Worm (Caenorhabditis elegans): ENCODE measurements around the gene Y57G7A.11.

Y57G7A.11 gene

ce11 chrII:1237845-1238244 lies 38.8 kb downstream of the Y57G7A.11 start:
- TF ChIP-seq R02D3.7 (tag; optimal IDR thresholded peaks at IDR 0.05) (peak; percentile 32), pqm-1 (tag; optimal IDR thresholded peaks at IDR 0.05) (no peak), daf-12 (tag; optimal IDR thresholded peaks at IDR 0.05) (peak; percentile 73), ztf-11 (tag; optimal IDR thresholded peaks at IDR 0.05) (no peak), jun-1 (tag; optimal IDR thresholded peaks at IDR 0.05) (peak; percentile 24), fkh-2 (tag; optimal IDR thresholded peaks at IDR 0.05) (no peak), skn-1 (tag; optimal IDR thresholded peaks at IDR 0.05) (peak; percentile 24), fkh-10 (GFP tag; optimal IDR thresholded peaks at IDR 0.05) (no peak), lin-15B (tag; optimal IDR thresholded peaks at IDR 0.05) (peak; percentile 18), elt-2 (tag; optimal IDR thresholded peaks at IDR 0.05) (peak; percentile 11), nhr-25 (tag; optimal IDR thresholded peaks at IDR 0.05) (peak; percentile 43), nfya-1 (tag; optimal IDR thresholded peaks at IDR 0.05; ENCODE audit: insufficient read depth) (peak; percentile 78), ztf-4 (tag; optimal IDR thresholded peaks at IDR 0.05) (no peak), aly-2 (tag; optimal IDR thresholded peaks at IDR 0.05) (no peak), lsy-12 (tag; optimal IDR thresholded peaks at IDR 0.05) (peak; percentile 79), elt-1 (tag; optimal IDR thresholded peaks at IDR 0.05) (peak; percentile 52), pha-4 (tag; optimal IDR thresholded peaks at IDR 0.05) (peak; percentile 40), nhr-76 (tag; optimal IDR thresholded peaks at IDR 0.05) (no peak), mml-1 (tag; optimal IDR thresholded peaks at IDR 0.05) (no peak), unc-39 (tag; optimal IDR thresholded peaks at IDR 0.05) (no peak), ama-1 (optimal IDR thresholded peaks at IDR 0.05) (no peak), nhr-12 (tag; optimal IDR thresholded peaks at IDR 0.05) (no peak), nhr-43 (tag; optimal IDR thresholded peaks at IDR 0.05; ENCODE audit: poor library complexity, severe bottlenecking) (peak; percentile 19), nhr-237 (tag; optimal IDR thresholded peaks at IDR 0.05) (no peak), nhr-67 (tag; optimal IDR thresholded peaks at IDR 0.05) (no peak), elt-3 (tag; optimal IDR thresholded peaks at IDR 0.05) (peak in 1 of 3 experiments; percentile 74), sea-2 (GFP tag; optimal IDR thresholded peaks at IDR 0.05) (no peak), egl-27 (tag; optimal IDR thresholded peaks at IDR 0.05) (no peak), hmg-11 (tag; optimal IDR thresholded peaks at IDR 0.05) (peak; percentile 78), zag-1 (tag; optimal IDR thresholded peaks at IDR 0.05) (no peak), snpc-4 (tag; optimal IDR thresholded peaks at IDR 0.05) (no peak), fos-1 (tag; optimal IDR thresholded peaks at IDR 0.05) (no peak), nhr-28 (tag; optimal IDR thresholded peaks at IDR 0.05) (no peak), ceh-9 (tag; optimal IDR thresholded peaks at IDR 0.05) (no peak), egl-5 (tag; optimal IDR thresholded peaks at IDR 0.05) (no peak), mdl-1 (tag; optimal IDR thresholded peaks at IDR 0.05) (peak; percentile 16), nhr-11 (tag; optimal IDR thresholded peaks at IDR 0.05) (peak; percentile 10), nhr-23 (tag; optimal IDR thresholded peaks at IDR 0.05) (peak; percentile 72), ceh-16 (tag; optimal IDR thresholded peaks at IDR 0.05) (no peak), lin-39 (tag; optimal IDR thresholded peaks at IDR 0.05) (peak; percentile 88), ceh-28 (tag; optimal IDR thresholded peaks at IDR 0.05) (peak; percentile 47), tbx-2 (tag; optimal IDR thresholded peaks at IDR 0.05) (peak; percentile 52), eor-1 (tag; optimal IDR thresholded peaks at IDR 0.05) (no peak), nhr-77 (tag; optimal IDR thresholded peaks at IDR 0.05) (no peak), ceh-82 (tag; optimal IDR thresholded peaks at IDR 0.05) (peak; percentile 15), unc-62 (GFP tag; optimal IDR thresholded peaks at IDR 0.05) (peak; percentile 77), ZK546.5 (tag; optimal IDR thresholded peaks at IDR 0.05) (no peak)

ce11 chrII:1236479-1236878 lies 40.2 kb downstream of the Y57G7A.11 start:
- no peak for TF ChIP-seq ZK546.5 (tag; optimal IDR thresholded peaks at IDR 0.05)
- TF ChIP-seq elt-1 (tag; optimal IDR thresholded peaks at IDR 0.05) = peak; percentile 5
- no peak for TF ChIP-seq egl-27 (tag; optimal IDR thresholded peaks at IDR 0.05)
- peak; percentile 21 for TF ChIP-seq pha-4 (tag; optimal IDR thresholded peaks at IDR 0.05)
- TF ChIP-seq lsy-12 (tag; optimal IDR thresholded peaks at IDR 0.05) = peak; percentile 54
- TF ChIP-seq R02D3.7 (tag; optimal IDR thresholded peaks at IDR 0.05) = no peak
- TF ChIP-seq jun-1 (tag; optimal IDR thresholded peaks at IDR 0.05) = no peak
- TF ChIP-seq nhr-25 (tag; optimal IDR thresholded peaks at IDR 0.05) = peak; percentile 36
- peak; percentile 58 for TF ChIP-seq nhr-23 (tag; optimal IDR thresholded peaks at IDR 0.05)
- TF ChIP-seq tbx-2 (tag; optimal IDR thresholded peaks at IDR 0.05) = no peak
- TF ChIP-seq elt-2 (tag; optimal IDR thresholded peaks at IDR 0.05) = no peak
- no peak for TF ChIP-seq fkh-2 (tag; optimal IDR thresholded peaks at IDR 0.05)
- no peak for TF ChIP-seq nhr-237 (tag; optimal IDR thresholded peaks at IDR 0.05)
- no peak for TF ChIP-seq ztf-4 (tag; optimal IDR thresholded peaks at IDR 0.05)
- peak; percentile 19 for TF ChIP-seq sea-2 (GFP tag; optimal IDR thresholded peaks at IDR 0.05)
- TF ChIP-seq eor-1 (tag; optimal IDR thresholded peaks at IDR 0.05) = no peak

Measured in whole organism, L3 larva.